Worm (Caenorhabditis elegans): ENCODE data around the gene odr-2.

- TF ChIP-seq F57C9.4 (tag; optimal IDR thresholded peaks at IDR 0.05), result no peak
- TF ChIP-seq ccch-3 (GFP tag; optimal IDR thresholded peaks at IDR 0.05), result no peak
Observed at ce11 chrV:7084612-7085139, 18.7 kb upstream of the odr-2 start, which contains the start of gene mys-1.
